Worm (Caenorhabditis elegans) whole organism, mixed stage, embryonic: ENCODE results near the gene str-169.

Experiments
- mep-1 ChIP-seq: fragments of 150-350 bp; optimal IDR thresholded peaks from 2 replicates; lab custom pipeline; 2017; ENCODE audit warnings: missing biosample characterization, missing genetic modification reagents, missing genetic modification characterization, inconsistent platforms
- mls-2 ChIP-seq: sonication (generic microtip); optimal IDR thresholded peaks from 2 replicates; lab custom pipeline; 2016; ENCODE audit warnings: mild to moderate bottlenecking, missing genetic modification characterization, moderate library complexity, missing compliant biosample characterization
- nhr-28 ChIP-seq: fragments of 150-350 bp; optimal IDR thresholded peaks from 2 replicates; lab custom pipeline; 2014; ENCODE audit warnings: missing biosample characterization, missing genetic modification characterization

DNA sequence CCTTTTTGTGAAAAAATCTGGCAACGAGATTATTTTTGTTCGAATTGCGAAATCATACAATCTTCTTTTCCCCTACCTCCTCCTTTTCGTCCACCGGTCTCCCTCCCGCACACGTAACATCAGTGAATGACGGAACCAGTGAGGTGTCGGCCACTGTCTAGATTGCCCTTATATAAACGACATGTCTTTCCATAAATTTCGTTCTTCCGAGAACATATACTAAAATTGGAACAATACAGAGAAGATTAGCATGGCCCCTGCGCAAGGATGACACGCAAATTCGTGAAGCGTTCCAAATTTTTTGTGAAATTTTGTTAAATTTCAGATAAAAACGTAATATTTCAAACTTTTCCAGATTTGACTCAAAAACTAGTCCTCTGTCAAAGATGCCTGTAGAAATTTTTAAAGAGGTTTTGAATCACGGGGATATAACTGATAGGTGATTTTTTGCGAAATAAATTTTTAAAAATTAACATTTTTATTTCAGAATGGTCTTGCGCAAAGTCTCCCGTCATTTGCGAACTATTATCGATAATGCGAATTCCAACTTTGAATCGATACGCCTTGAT, 15.0 kb upstream of the str-169 start:
- no peak for TF ChIP-seq nhr-28 (tag; lab: Kevin White, UChicago)
- TF ChIP-seq mep-1 (tag; lab: Kevin White, UChicago), result no peak
- no peak for TF ChIP-seq mls-2 (tag; lab: Kevin White, UChicago)
